Worm (Caenorhabditis elegans): ENCODE measurements around the gene F47B8.1.
"Not testable (repeated sequence)": the region's sequence is repeated elsewhere in the genome, so short reads cannot be mapped to it uniquely, and the experiment has no call there.

ce11 chrV:14357347-14357746, 43.2 kb upstream of the F47B8.1 start:
- TF ChIP-seq snpc-4 (GFP tag; optimal IDR thresholded peaks at IDR 0.05); snpc-4 (tag; optimal IDR thresholded peaks at IDR 0.05); ztf-25 (GFP tag; IDR thresholded peaks at IDR 0.05); nhr-90 (tag; optimal IDR thresholded peaks at IDR 0.05); ets-4 (GFP tag; optimal IDR thresholded peaks at IDR 0.05); snpc-1.3 (tag; optimal IDR thresholded peaks at IDR 0.05; ENCODE audit: insufficient read depth): not testable (repeated sequence)

All from whole organism, young adult.